Fruit fly (Drosophila melanogaster): ENCODE measurements around the gene Rheb.

Rheb gene

dm6 chr3R:5570635-5571436 lies 2.1 kb downstream of the Rheb start, which contains the start of gene CRMP:
CRMP (plus strand) TSS chr3R:5571108.
- TF ChIP-seq wdn (GFP tag; IDR thresholded peaks at IDR 0.05) (no peak), Pdp1 (GFP tag; optimal IDR thresholded peaks at IDR 0.05) (peak in 1 of 2 experiments; percentile 61), CG17568 (GFP tag; optimal IDR thresholded peaks at IDR 0.05) (peak; percentile 49), sr (GFP tag; IDR thresholded peaks at IDR 0.05) (peak; percentile 85), dmrt11E (tag; optimal IDR thresholded peaks at IDR 0.05) (no peak), trh (GFP tag; optimal IDR thresholded peaks at IDR 0.05) (no peak), tup (GFP tag; optimal IDR thresholded peaks at IDR 0.05) (no peak), CG6765 (GFP tag; optimal IDR thresholded peaks at IDR 0.05) (peak; percentile 40), CG6689 (GFP tag; IDR thresholded peaks at IDR 0.05) (no peak), salm (tag; optimal IDR thresholded peaks at IDR 0.05) (no peak), Ptx1 (GFP tag; IDR thresholded peaks at IDR 0.05) (no peak), dysf (GFP tag; IDR thresholded peaks at IDR 0.05) (no peak), tgo (GFP tag; IDR thresholded peaks at IDR 0.05) (no peak), abd-A (tag; optimal IDR thresholded peaks at IDR 0.05) (no peak), Fer1 (GFP tag; optimal IDR thresholded peaks at IDR 0.05) (peak; percentile 36), nerfin-1 (tag; optimal IDR thresholded peaks at IDR 0.05) (peak; percentile 70), seq (GFP tag; IDR thresholded peaks at IDR 0.05) (no peak), ac (GFP tag; optimal IDR thresholded peaks at IDR 0.05) (no peak), sens (GFP tag) (peak; percentile 7), PHDP (tag; optimal IDR thresholded peaks at IDR 0.05) (no peak), CG18011 (GFP tag; optimal IDR thresholded peaks at IDR 0.05) (peak; percentile 88), CG17829 (tag; optimal IDR thresholded peaks at IDR 0.05) (peak; percentile 24), chm (GFP tag; IDR thresholded peaks at IDR 0.05) (no peak), TFAM (GFP tag; optimal IDR thresholded peaks at IDR 0.05) (no peak), gsb-n (tag; optimal IDR thresholded peaks at IDR 0.05) (no peak), CG12769 (tag; optimal IDR thresholded peaks at IDR 0.05) (no peak), HLH54F (GFP tag; optimal IDR thresholded peaks at IDR 0.05) (no peak), kah (GFP tag; optimal IDR thresholded peaks at IDR 0.05) (no peak), CG9797 (GFP tag; optimal IDR thresholded peaks at IDR 0.05) (peak; percentile 34), D (optimal IDR thresholded peaks at IDR 0.05) (no peak), D (GFP tag; optimal IDR thresholded peaks at IDR 0.05) (no peak), stwl (tag; optimal IDR thresholded peaks at IDR 0.05) (peak; percentile 99), HmgD (GFP tag; optimal IDR thresholded peaks at IDR 0.05) (no peak), lab (GFP tag; optimal IDR thresholded peaks at IDR 0.05) (no peak), zen (tag; optimal IDR thresholded peaks at IDR 0.05) (no peak), CG33557 (GFP tag; optimal IDR thresholded peaks at IDR 0.05) (peak; percentile 24), D19B (GFP tag; optimal IDR thresholded peaks at IDR 0.05) (no peak), CG12299 (tag; optimal IDR thresholded peaks at IDR 0.05) (no peak), Deaf1 (tag; optimal IDR thresholded peaks at IDR 0.05) (peak; percentile 62), ATbp (GFP tag; optimal IDR thresholded peaks at IDR 0.05) (no peak), CG17912 (GFP tag; optimal IDR thresholded peaks at IDR 0.05) (no peak), CG13123 (GFP tag; optimal IDR thresholded peaks at IDR 0.05) (no peak), CG16779 (GFP tag; IDR thresholded peaks at IDR 0.05) (no peak), Dp (GFP tag; optimal IDR thresholded peaks at IDR 0.05) (peak; percentile 15), MESR4 (GFP tag; optimal IDR thresholded peaks at IDR 0.05) (peak; percentile 66), Asciz (GFP tag; optimal IDR thresholded peaks at IDR 0.05) (peak; percentile 4), Dbx (GFP tag; IDR thresholded peaks at IDR 0.05) (no peak), dpn (GFP tag; optimal IDR thresholded peaks at IDR 0.05) (no peak), run (tag; optimal IDR thresholded peaks at IDR 0.05) (no peak), CG32767 (GFP tag; IDR thresholded peaks at IDR 0.05) (peak; percentile 89)
